Fruit fly (Drosophila melanogaster) whole organism, embryonic: ENCODE results near the gene MBD-like.

Source experiments
- Ada2b ChIP-seq: fragments of 200-800 bp; sonication (Bioruptor generic); IDR thresholded peaks from 2 replicates; pipeline ENCODE4 v1.3.6; 2022; ENCODE audit warnings: missing biosample characterization, missing genetic modification characterization
- Atf6 ChIP-seq: fragments of 200-800 bp; sonication (Bioruptor generic); IDR thresholded peaks from 2 replicates; pipeline ENCODE4 v1.3.6; 2022; ENCODE audit warnings: missing biosample characterization, missing genetic modification characterization
- B-H2 ChIP-seq: fragments of 200-800 bp; sonication (Bioruptor generic); optimal IDR thresholded peaks from 2 replicates; lab custom pipeline; 2018; ENCODE audit warnings: missing biosample characterization, mild to moderate bottlenecking, missing genetic modification characterization
- CG10959 ChIP-seq: fragments of 200-800 bp; sonication (Bioruptor generic); IDR thresholded peaks from 2 replicates; pipeline ENCODE4 v1.3.6; 2022; ENCODE audit warnings: missing biosample characterization, missing genetic modification characterization
- CG11456 ChIP-seq: fragments of 200-800 bp; sonication (Bioruptor generic); IDR thresholded peaks from 3 replicates; pipeline ENCODE4 v1.3.6; 2022; ENCODE audit warnings: missing biosample characterization, missing genetic modification characterization
- CG1233 ChIP-seq: fragments of 200-800 bp; sonication (Bioruptor generic); optimal IDR thresholded peaks from 4 replicates; lab custom pipeline; 2018; ENCODE audit warnings: missing biosample characterization, mild to moderate bottlenecking, missing genetic modification characterization
- CG13287 ChIP-seq: fragments of 200-800 bp; sonication (Bioruptor generic); IDR thresholded peaks from 2 replicates; pipeline ENCODE4 v1.3.6; 2022; ENCODE audit warnings: missing biosample characterization, missing genetic modification characterization; ENCODE audit not compliant: partially characterized antibody
- CG13775 ChIP-seq: fragments of 200-800 bp; sonication (Bioruptor generic); optimal IDR thresholded peaks from 3 replicates; lab custom pipeline; 2017; ENCODE audit warnings: missing biosample characterization, mild to moderate bottlenecking, missing genetic modification characterization
- CG17385 ChIP-seq: fragments of 200-800 bp; sonication (Bioruptor generic); optimal IDR thresholded peaks from 3 replicates; lab custom pipeline; 2018; ENCODE audit warnings: missing biosample characterization, mild to moderate bottlenecking, missing genetic modification characterization
- CG18599 ChIP-seq: fragments of 200-800 bp; sonication (Bioruptor generic); optimal IDR thresholded peaks from 3 replicates; lab custom pipeline; 2017; ENCODE audit warnings: missing biosample characterization, missing genetic modification characterization, mild to moderate bottlenecking, moderate library complexity, missing genetic modification reagents
- CG2129 ChIP-seq: fragments of 200-800 bp; sonication (Bioruptor generic); IDR thresholded peaks from 2 replicates; pipeline ENCODE4 v1.3.6; 2022; ENCODE audit warnings: missing biosample characterization, missing genetic modification characterization; ENCODE audit not compliant: partially characterized antibody
- CG3065 ChIP-seq: fragments of 200-800 bp; sonication (Bioruptor generic); optimal IDR thresholded peaks from 2 replicates; lab custom pipeline; 2016; ENCODE audit warnings: missing biosample characterization, missing genetic modification characterization
- CG31365 ChIP-seq: fragments of 200-800 bp; sonication (Bioruptor generic); optimal IDR thresholded peaks from 2 replicates; lab custom pipeline; 2018; ENCODE audit warnings: missing biosample characterization, mild to moderate bottlenecking, missing genetic modification characterization
- CG4360 ChIP-seq: fragments of 200-800 bp; sonication (Bioruptor generic); IDR thresholded peaks from 2 replicates; pipeline ENCODE4 v1.3.6; 2022; ENCODE audit warnings: missing biosample characterization, missing genetic modification characterization
- CG5245 ChIP-seq: fragments of 200-800 bp; sonication (Bioruptor generic); optimal IDR thresholded peaks from 3 replicates; lab custom pipeline; 2016; ENCODE audit warnings: missing biosample characterization, missing genetic modification characterization
- CG7928 ChIP-seq: fragments of 200-800 bp; sonication (Bioruptor generic); optimal IDR thresholded peaks from 2 replicates; lab custom pipeline; 2017; ENCODE audit warnings: missing biosample characterization, mild to moderate bottlenecking, missing genetic modification characterization
- CG7987 ChIP-seq: fragments of 200-800 bp; sonication (Bioruptor generic); optimal IDR thresholded peaks from 2 replicates; lab custom pipeline; 2018; ENCODE audit warnings: missing biosample characterization, mild to moderate bottlenecking, missing genetic modification characterization, moderate library complexity
- CG8359 ChIP-seq: fragments of 200-800 bp; sonication (Bioruptor generic); optimal IDR thresholded peaks from 2 replicates; lab custom pipeline; 2017; ENCODE audit warnings: missing biosample characterization, mild to moderate bottlenecking, missing genetic modification characterization, borderline replicate concordance
- CG8388 ChIP-seq: fragments of 200-800 bp; sonication (Bioruptor generic); optimal IDR thresholded peaks from 2 replicates; lab custom pipeline; 2019; ENCODE audit warnings: missing biosample characterization, mild to moderate bottlenecking, missing genetic modification characterization, moderate library complexity
- CG8924 ChIP-seq: fragments of 200-800 bp; optimal IDR thresholded peaks from 3 replicates; lab custom pipeline; 2019; ENCODE audit warnings: missing biosample characterization, mild to moderate bottlenecking, missing genetic modification characterization, moderate library complexity
- CG9727 ChIP-seq: fragments of 200-800 bp; sonication (Bioruptor generic); optimal IDR thresholded peaks from 3 replicates; lab custom pipeline; 2017; ENCODE audit warnings: missing biosample characterization, mild to moderate bottlenecking, missing genetic modification characterization
- D19B ChIP-seq: fragments of 200-800 bp; sonication (Bioruptor generic); optimal IDR thresholded peaks from 2 replicates; lab custom pipeline; 2017; ENCODE audit warnings: missing biosample characterization, mild to moderate bottlenecking, missing genetic modification characterization
- Eip74EF ChIP-seq, 2 experiments: fragments of 200-800 bp in 1 of 2; fragments of >200 bp in 1 of 2; sonication (Bioruptor generic) in 1 of 2; optimal IDR thresholded peaks; 2 replicates each; lab custom pipeline; 2017 to 2019; ENCODE audit warnings: missing biosample characterization in 2 of 2, missing genetic modification characterization in 2 of 2, mild to moderate bottlenecking in 1 of 2, moderate library complexity in 1 of 2
- HLHmδ ChIP-seq: fragments of 200-800 bp; sonication (Bioruptor generic); optimal IDR thresholded peaks from 2 replicates; lab custom pipeline; 2018; ENCODE audit warnings: missing biosample characterization, mild to moderate bottlenecking, missing genetic modification characterization, moderate library complexity
- HmgZ ChIP-seq: fragments of 200-800 bp; sonication (Bioruptor generic); optimal IDR thresholded peaks from 2 replicates; lab custom pipeline; 2018; ENCODE audit warnings: missing biosample characterization, mild to moderate bottlenecking, missing genetic modification characterization
- Hmr ChIP-seq: fragments of 200-800 bp; sonication (Bioruptor generic); optimal IDR thresholded peaks from 3 replicates; lab custom pipeline; 2017; ENCODE audit warnings: mild to moderate bottlenecking, missing biosample characterization, missing genetic modification reagents, missing genetic modification characterization
- Hr51 ChIP-seq, 2 experiments: fragments of 200-800 bp; sonication (Bioruptor generic); optimal IDR thresholded peaks; 2 replicates in 1 of 2; 3 replicates in 1 of 2; lab custom pipeline; 2016 to 2018; ENCODE audit warnings: missing biosample characterization in 2 of 2, missing genetic modification characterization in 2 of 2, mild to moderate bottlenecking in 1 of 2, moderate library complexity in 1 of 2
- Neu2 ChIP-seq: fragments of 200-800 bp; sonication (Bioruptor generic); optimal IDR thresholded peaks from 3 replicates; lab custom pipeline; 2016; ENCODE audit warnings: missing biosample characterization, missing genetic modification characterization, borderline replicate concordance
- Stat92E ChIP-seq, 3 experiments: fragments of >200 bp in 2 of 3; fragments of 200-800 bp in 1 of 3; sonication (Bioruptor generic) in 1 of 3; optimal IDR thresholded peaks; 2 replicates each; lab custom pipeline; 2017 to 2019; ENCODE audit warnings: missing biosample characterization in 3 of 3, missing genetic modification characterization in 3 of 3, mild to moderate bottlenecking in 1 of 3, moderate library complexity in 1 of 3
- Vsx1 ChIP-seq: fragments of 200-800 bp; sonication (Bioruptor generic); optimal IDR thresholded peaks from 2 replicates; lab custom pipeline; 2017; ENCODE audit warnings: missing biosample characterization, mild to moderate bottlenecking, missing genetic modification characterization, missing genetic modification reagents
- amos ChIP-seq: fragments of 200-800 bp; sonication (Bioruptor generic); IDR thresholded peaks from 2 replicates; pipeline ENCODE4 v1.3.6; 2022; ENCODE audit warnings: missing biosample characterization, missing genetic modification characterization; ENCODE audit not compliant: partially characterized antibody
- bsh ChIP-seq, 2 experiments: fragments of 200-800 bp; sonication (Bioruptor generic); optimal IDR thresholded peaks; 2 replicates each; lab custom pipeline; 2017 to 2018; ENCODE audit warnings: mild to moderate bottlenecking in 2 of 2, missing biosample characterization in 2 of 2, missing genetic modification characterization in 2 of 2, moderate library complexity in 1 of 2
- cas ChIP-seq: fragments of 200-800 bp; sonication (Bioruptor generic); IDR thresholded peaks from 2 replicates; pipeline ENCODE4 v1.3.6; 2022; ENCODE audit warnings: missing biosample characterization, missing genetic modification characterization
- crp ChIP-seq, 2 experiments: fragments of 200-800 bp; sonication (Bioruptor generic); optimal IDR thresholded peaks; 2 replicates in 1 of 2; 3 replicates in 1 of 2; lab custom pipeline; 2017; ENCODE audit warnings: missing biosample characterization in 2 of 2, missing genetic modification characterization in 2 of 2, mild to moderate bottlenecking in 1 of 2, moderate library complexity in 1 of 2
- dm ChIP-seq: fragments of 200-800 bp; sonication (Bioruptor generic); optimal IDR thresholded peaks from 3 replicates; lab custom pipeline; 2016; ENCODE audit warnings: missing biosample characterization, missing genetic modification characterization
- emc ChIP-seq: fragments of 200-800 bp; sonication (Bioruptor generic); optimal IDR thresholded peaks from 2 replicates; lab custom pipeline; 2016; ENCODE audit warnings: missing biosample characterization, missing genetic modification characterization
- en ChIP-seq: fragments of 200-800 bp; sonication (Bioruptor generic); optimal IDR thresholded peaks from 2 replicates; lab custom pipeline; 2016; ENCODE audit warnings: missing biosample characterization, missing genetic modification characterization
- fd102C ChIP-seq: fragments of 200-800 bp; sonication (Bioruptor generic); optimal IDR thresholded peaks from 2 replicates; lab custom pipeline; 2018; ENCODE audit warnings: missing biosample characterization, mild to moderate bottlenecking, missing genetic modification characterization, moderate library complexity
- insv ChIP-seq, 2 experiments: fragments of 200-800 bp; sonication (Bioruptor generic); optimal IDR thresholded peaks; 3 replicates each; lab custom pipeline; 2016 to 2018; ENCODE audit warnings: missing biosample characterization in 2 of 2, missing genetic modification characterization in 2 of 2
- jumu ChIP-seq: fragments of 200-800 bp; sonication (Bioruptor generic); optimal IDR thresholded peaks from 3 replicates; lab custom pipeline; 2016; ENCODE audit warnings: missing biosample characterization, missing genetic modification characterization
- mam ChIP-seq: fragments of 200-800 bp; sonication (Bioruptor generic); optimal IDR thresholded peaks from 3 replicates; lab custom pipeline; 2016; ENCODE audit warnings: missing biosample characterization, missing genetic modification characterization
- shn ChIP-seq: fragments of 200-800 bp; sonication (Bioruptor generic); optimal IDR thresholded peaks from 3 replicates; lab custom pipeline; 2016; ENCODE audit warnings: missing biosample characterization, missing genetic modification characterization
- slbo ChIP-seq: fragments of 200-800 bp; sonication (Bioruptor generic); IDR thresholded peaks from 2 replicates; pipeline ENCODE4 v1.3.6; 2022; ENCODE audit warnings: missing biosample characterization, missing genetic modification characterization
- sob ChIP-seq: fragments of 200-800 bp; sonication (Bioruptor generic); IDR thresholded peaks from 2 replicates; pipeline ENCODE4 v1.3.6; 2022; ENCODE audit warnings: missing biosample characterization, missing genetic modification characterization
- stwl ChIP-seq: fragments of 200-800 bp; sonication (Bioruptor generic); optimal IDR thresholded peaks from 3 replicates; lab custom pipeline; 2018; ENCODE audit warnings: missing biosample characterization, mild to moderate bottlenecking, missing genetic modification characterization, moderate library complexity
- tin ChIP-seq: fragments of 200-800 bp; sonication (Bioruptor generic); optimal IDR thresholded peaks from 3 replicates; lab custom pipeline; 2016; ENCODE audit warnings: missing biosample characterization, missing genetic modification characterization
- vnd ChIP-seq: fragments of 200-800 bp; sonication (Bioruptor generic); IDR thresholded peaks from 3 replicates; pipeline ENCODE4 v1.3.6; 2022; ENCODE audit warnings: missing biosample characterization, missing genetic modification characterization; ENCODE audit not compliant: partially characterized antibody
- zen2 ChIP-seq: fragments of 200-800 bp; sonication (Bioruptor generic); IDR thresholded peaks from 3 replicates; pipeline ENCODE4 v1.3.6; 2022; ENCODE audit warnings: missing biosample characterization, missing genetic modification characterization; ENCODE audit not compliant: partially characterized antibody

Gene MBD-like

DNA sequence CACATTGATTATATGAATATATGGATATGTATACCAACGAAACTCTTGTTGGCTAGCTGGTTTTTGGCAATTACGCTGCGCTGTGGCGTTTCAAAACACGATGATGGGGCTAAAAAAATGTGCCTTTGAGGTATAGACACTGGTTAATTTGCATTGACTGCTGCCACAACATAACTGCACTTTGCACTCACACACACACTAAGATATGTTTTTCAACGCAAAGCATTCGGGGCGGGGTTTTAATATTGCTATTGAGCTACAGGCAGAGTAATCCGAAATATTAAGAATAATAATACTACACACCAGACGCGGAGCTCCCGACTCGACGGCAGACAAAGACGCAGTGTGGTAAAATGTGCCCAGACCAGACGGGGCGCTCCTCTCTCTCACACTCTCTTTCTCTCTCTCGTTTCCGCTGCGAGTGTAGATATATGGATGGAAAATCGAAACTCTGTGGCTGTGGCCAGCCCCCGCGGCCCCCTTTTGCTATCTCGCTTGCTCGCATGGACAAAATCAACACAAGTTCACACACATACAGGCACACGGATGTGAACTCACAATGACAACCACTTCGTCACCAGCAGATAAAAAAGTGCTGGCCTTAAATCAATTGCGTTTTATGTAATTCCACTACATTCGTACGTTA is 8.4 kb upstream of the MBD-like start (continued):
- TF ChIP-seq cas (GFP tag; lab: Robert Waterston, UW), result no peak
- TF ChIP-seq CG31365, result peak; percentile 63
- no peak for TF ChIP-seq CG10959 (GFP tag; lab: Robert Waterston, UW)
- no peak for TF ChIP-seq sob
- no peak for TF ChIP-seq CG13775 (GFP tag; lab: Kevin White, UChicago)
- TF ChIP-seq tin (GFP tag; lab: Kevin White, UChicago), result peak; percentile 15
- no peak for TF ChIP-seq vnd
- peak; percentile 20 for TF ChIP-seq CG9727 (GFP tag; lab: Kevin White, UChicago)
- no peak for TF ChIP-seq CG2129 (GFP tag; lab: Robert Waterston, UW)
- peak; percentile 24 for TF ChIP-seq Vsx1
- TF ChIP-seq Hr51 (GFP tag; optimal IDR thresholded peaks at IDR 0.05; lab: Kevin White, UChicago), result peak in 1 of 2 experiments; percentile 17
- peak; percentile 82 for TF ChIP-seq CG18599 (GFP tag; lab: Kevin White, UChicago)
- peak in 1 of 2 experiments; percentile 9 for TF ChIP-seq bsh (GFP tag; optimal IDR thresholded peaks at IDR 0.05; lab: Kevin White, UChicago)
- peak; percentile 60 for TF ChIP-seq CG7928 (GFP tag; lab: Kevin White, UChicago)
- peak; percentile 95 for TF ChIP-seq HLHmδ
- TF ChIP-seq CG8924 (tag; lab: Kevin White, UChicago), result peak; percentile 53
- no peak for TF ChIP-seq CG13287
- TF ChIP-seq Hmr (GFP tag; lab: Kevin White, UChicago), result peak; percentile 77
- no peak for TF ChIP-seq Neu2 (GFP tag; lab: Kevin White, UChicago)
- TF ChIP-seq CG5245 (GFP tag; lab: Kevin White, UChicago), result no peak
- peak in 1 of 2 experiments; percentile 83 for TF ChIP-seq Eip74EF (GFP tag; optimal IDR thresholded peaks at IDR 0.05; lab: Kevin White, UChicago)
- TF ChIP-seq B-H2 (GFP tag; lab: Kevin White, UChicago), result peak; percentile 50
- TF ChIP-seq CG8388 (GFP tag; lab: Kevin White, UChicago), result no peak
- no peak for TF ChIP-seq CG3065 (GFP tag; lab: Kevin White, UChicago)
- TF ChIP-seq Stat92E (GFP tag; optimal IDR thresholded peaks at IDR 0.05; lab: Kevin White, UChicago), result no peak
- TF ChIP-seq Atf6 (GFP tag; lab: Robert Waterston, UW), result no peak
- TF ChIP-seq CG11456 (GFP tag; lab: Robert Waterston, UW), result no peak
- no peak for TF ChIP-seq dm (GFP tag; lab: Kevin White, UChicago)
- peak; percentile 27 for TF ChIP-seq en (GFP tag; lab: Kevin White, UChicago)
- TF ChIP-seq stwl (tag; lab: Kevin White, UChicago), result no peak
- peak; percentile 54 for TF ChIP-seq CG1233
- peak; percentile 32 for TF ChIP-seq CG17385 (GFP tag; lab: Kevin White, UChicago)
- no peak for TF ChIP-seq slbo (GFP tag; lab: Robert Waterston, UW)
- no peak for TF ChIP-seq emc (GFP tag; lab: Kevin White, UChicago)
- TF ChIP-seq crp (GFP tag; optimal IDR thresholded peaks at IDR 0.05; lab: Kevin White, UChicago), result no peak
- TF ChIP-seq CG8359, result no peak
- TF ChIP-seq CG7987 (GFP tag; lab: Kevin White, UChicago), result peak; percentile 81
- TF ChIP-seq fd102C, result no peak
- no peak for TF ChIP-seq D19B (GFP tag; lab: Kevin White, UChicago)
- TF ChIP-seq CG4360 (GFP tag; lab: Robert Waterston, UW), result no peak
- TF ChIP-seq insv (GFP tag; optimal IDR thresholded peaks at IDR 0.05; lab: Kevin White, UChicago), result peak in 1 of 2 experiments; percentile 12
- no peak for TF ChIP-seq zen2
- peak; percentile 79 for TF ChIP-seq HmgZ (tag; lab: Kevin White, UChicago)
- TF ChIP-seq mam (GFP tag; lab: Kevin White, UChicago), result peak; percentile 21
- TF ChIP-seq Ada2b (GFP tag; lab: Robert Waterston, UW), result no peak
- TF ChIP-seq jumu, result no peak
- TF ChIP-seq amos (GFP tag; lab: Robert Waterston, UW), result no peak
- peak; percentile 37 for TF ChIP-seq shn
